Worm (Caenorhabditis elegans) whole organism, L4/young adult: ENCODE measurements around the gene nhr-154.

Source experiments
- W03F9.2 ChIP-seq: fragments of 150-350 bp; optimal IDR thresholded peaks from 2 replicates; lab custom pipeline; 2014; ENCODE audit warnings: missing biosample characterization, missing genetic modification characterization
- dao-5 ChIP-seq: sonication (generic microtip); optimal IDR thresholded peaks from 2 replicates; lab custom pipeline; 2016; ENCODE audit warnings: missing genotype, missing genetic modification characterization, moderate library complexity, missing compliant biosample characterization
- him-1 ChIP-seq: sonication (generic microtip); optimal IDR thresholded peaks from 2 replicates; lab custom pipeline; 2016; ENCODE audit warnings: missing genotype, missing genetic modification reagents, missing genetic modification characterization, missing compliant biosample characterization

The nhr-154 gene

ce11 chrV:12085867-12086634, 15.0 kb upstream of the nhr-154 start:
- TF ChIP-seq dao-5 (tag; lab: Kevin White, UChicago) (no peak), him-1 (no peak), W03F9.2 (tag; lab: Kevin White, UChicago) (no peak)

ce11 chrV:12086934-12087333, 14.2 kb upstream of the nhr-154 start, which contains the start of gene gana-1:
Gene gana-1 (plus strand): TSS chrV:12087234.
- no peak for TF ChIP-seq him-1
- no peak for TF ChIP-seq dao-5 (tag; lab: Kevin White, UChicago)
- no peak for TF ChIP-seq W03F9.2 (tag; lab: Kevin White, UChicago)

- TF ChIP-seq him-1 (no peak), W03F9.2 (tag; lab: Kevin White, UChicago) (no peak), dao-5 (tag; lab: Kevin White, UChicago) (no peak)
Observed at ce11 chrV:12088773-12089172, 12.3 kb upstream of the nhr-154 start, which contains the start of gene R07B7.12. Gene R07B7.12 (plus strand): TSS chrV:12089073.

ce11 chrV:12091759-12092158, 9.3 kb upstream of the nhr-154 start, which contains the start of gene nhr-206:
Gene nhr-206 (plus strand): TSS chrV:12092006.
- TF ChIP-seq W03F9.2 (tag; lab: Kevin White, UChicago) (no peak), dao-5 (tag; lab: Kevin White, UChicago) (no peak), him-1 (no peak)

- TF ChIP-seq dao-5 (tag; lab: Kevin White, UChicago) (no peak), him-1 (no peak), W03F9.2 (tag; lab: Kevin White, UChicago) (no peak)
Observed at ce11 chrV:12094030-12094429, 7.1 kb upstream of the nhr-154 start, which contains the start of gene nhr-208. Gene nhr-208 (plus strand): TSS chrV:12094317.

ce11 chrV:12095865-12096264, 5.2 kb upstream of the nhr-154 start, which contains the start of gene nhr-207:
Gene nhr-207 (plus strand): TSS chrV:12096146.
- no peak for TF ChIP-seq dao-5 (tag; lab: Kevin White, UChicago)
- no peak for TF ChIP-seq W03F9.2 (tag; lab: Kevin White, UChicago)
- TF ChIP-seq him-1, result no peak

ce11 chrV:12098123-12098522, 3.0 kb upstream of the nhr-154 start, which contains the start of gene nhr-209:
Gene nhr-209 (plus strand): TSS chrV:12098149.
- TF ChIP-seq dao-5 (tag; lab: Kevin White, UChicago) (no peak), him-1 (no peak), W03F9.2 (tag; lab: Kevin White, UChicago) (no peak)

- no peak for TF ChIP-seq W03F9.2 (tag; lab: Kevin White, UChicago)
- no peak for TF ChIP-seq dao-5 (tag; lab: Kevin White, UChicago)
- no peak for TF ChIP-seq him-1
Observed at ce11 chrV:12103920-12104319, 2.8 kb downstream of the nhr-154 start, which contains the start of gene nhr-153. Gene nhr-153 (plus strand): TSS chrV:12104220.

ce11 chrV:12106841-12107240, 5.7 kb downstream of the nhr-154 start, which contains the start of gene nhr-136:
Gene nhr-136 (plus strand): TSS chrV:12107141.
- TF ChIP-seq W03F9.2 (tag; lab: Kevin White, UChicago) (no peak), him-1 (no peak), dao-5 (tag; lab: Kevin White, UChicago) (no peak)

- TF ChIP-seq W03F9.2 (tag; lab: Kevin White, UChicago) (no peak), dao-5 (tag; lab: Kevin White, UChicago) (no peak), him-1 (no peak)
Observed at ce11 chrV:12111452-12111851, 10.4 kb downstream of the nhr-154 start, which contains the start of gene lhpp-1. Gene lhpp-1 (minus strand): TSS chrV:12111805.

- TF ChIP-seq dao-5 (tag; lab: Kevin White, UChicago) (no peak), W03F9.2 (tag; lab: Kevin White, UChicago) (no peak), him-1 (no peak)
Observed at ce11 chrV:12113726-12114125, 12.6 kb downstream of the nhr-154 start.

ce11 chrV:12114693-12115092, 13.6 kb downstream of the nhr-154 start, which contains the start of gene spin-1:
Gene spin-1 (plus strand): TSS chrV:12114993.
- TF ChIP-seq him-1, result no peak
- TF ChIP-seq dao-5 (tag; lab: Kevin White, UChicago), result no peak
- no peak for TF ChIP-seq W03F9.2 (tag; lab: Kevin White, UChicago)

ce11 chrV:12115150-12115549, 14.1 kb downstream of the nhr-154 start:
- TF ChIP-seq W03F9.2 (tag; lab: Kevin White, UChicago), result no peak

- no peak for TF ChIP-seq W03F9.2 (tag; lab: Kevin White, UChicago)
- no peak for TF ChIP-seq him-1
- no peak for TF ChIP-seq dao-5 (tag; lab: Kevin White, UChicago)
Observed at ce11 chrV:12117567-12118053, 16.5 kb downstream of the nhr-154 start, which contains the start of gene C13C4.8. Gene C13C4.8 (plus strand): TSS chrV:12118003.
